Worm (Caenorhabditis elegans) whole organism, late embryonic: ENCODE results near the gene F20A1.4.

Source experiments
- ets-4 ChIP-seq: sonication (generic microtip); optimal IDR thresholded peaks from 2 replicates; lab custom pipeline; 2016; ENCODE audit warnings: missing genetic modification characterization, missing compliant biosample characterization
- hlh-13 ChIP-seq: fragments of 200-800 bp; sonication (Bioruptor generic); optimal IDR thresholded peaks from 2 replicates; lab custom pipeline; 2018; ENCODE audit warnings: mild to moderate bottlenecking, missing genetic modification characterization, missing compliant biosample characterization

- TF ChIP-seq hlh-13 (GFP tag; lab: Kevin White, UChicago) (no peak), ets-4 (tag; lab: Kevin White, UChicago) (no peak)
Measured at ce11 chrV:7015872-7016271, 5.8 kb downstream of the F20A1.4 start, which contains the start of gene C33G8.13.
